Worm (Caenorhabditis elegans): Measurements from ENCODE around the gene srw-130.
"Not testable (repeated sequence)": the region's sequence is repeated elsewhere in the genome, so short reads cannot be mapped to it uniquely, and the experiment has no call there.

Gene srw-130

ce11 chrV:3548798-3549197 is at the start of gene srw-130:
Gene srw-130 (minus strand): TSS chrV:3548898.
- TF ChIP-seq lin-39 (tag; optimal IDR thresholded peaks at IDR 0.05) (no peak), ZK546.5 (tag; optimal IDR thresholded peaks at IDR 0.05) (no peak), peb-1 (tag; optimal IDR thresholded peaks at IDR 0.05) (no peak), nhr-6 (tag; optimal IDR thresholded peaks at IDR 0.05) (no peak), nhr-12 (tag; optimal IDR thresholded peaks at IDR 0.05) (no peak), crh-2 (tag; optimal IDR thresholded peaks at IDR 0.05) (no peak), mbf-1 (tag; optimal IDR thresholded peaks at IDR 0.05) (no peak), blmp-1 (tag; optimal IDR thresholded peaks at IDR 0.05; ENCODE audit: insufficient read depth) (no peak)

- not testable (repeated sequence) for TF ChIP-seq unc-62 (GFP tag; optimal IDR thresholded peaks at IDR 0.05); sem-4 (tag; optimal IDR thresholded peaks at IDR 0.05); unc-55 (GFP tag; optimal IDR thresholded peaks at IDR 0.05)
Observed at ce11 chrV:3597052-3597451, 48.4 kb upstream of the srw-130 start, which contains the start of gene srh-212. Gene srh-212 (minus strand): TSS chrV:3597152.

ce11 chrV:3594936-3595335 is 46.2 kb upstream of the srw-130 start, which contains the start of gene srh-213:
Gene srh-213 (minus strand): TSS chrV:3595036.
- TF ChIP-seq R02D3.7 (tag; optimal IDR thresholded peaks at IDR 0.05) (no peak), mbf-1 (tag; optimal IDR thresholded peaks at IDR 0.05) (no peak), lin-13 (GFP tag; optimal IDR thresholded peaks at IDR 0.05) (no peak), elt-1 (tag; optimal IDR thresholded peaks at IDR 0.05) (no peak), ztf-11 (tag; optimal IDR thresholded peaks at IDR 0.05) (no peak), F13H6.1 (tag; optimal IDR thresholded peaks at IDR 0.05) (no peak), gmeb-1 (tag; optimal IDR thresholded peaks at IDR 0.05) (no peak), sem-4 (tag; optimal IDR thresholded peaks at IDR 0.05) (no peak), Y55F3AM.14 (GFP tag; optimal IDR thresholded peaks at IDR 0.05) (no peak), nhr-77 (tag; optimal IDR thresholded peaks at IDR 0.05) (no peak), mdl-1 (tag; optimal IDR thresholded peaks at IDR 0.05) (no peak), nhr-21 (tag; optimal IDR thresholded peaks at IDR 0.05) (no peak), ceh-16 (tag; optimal IDR thresholded peaks at IDR 0.05) (no peak), unc-62 (GFP tag; optimal IDR thresholded peaks at IDR 0.05) (no peak), fos-1 (tag; optimal IDR thresholded peaks at IDR 0.05) (no peak), dmd-4 (tag; optimal IDR thresholded peaks at IDR 0.05) (no peak), egl-27 (tag; optimal IDR thresholded peaks at IDR 0.05) (no peak), elt-3 (tag; optimal IDR thresholded peaks at IDR 0.05) (no peak)

ce11 chrV:3592099-3592498 is 43.4 kb upstream of the srw-130 start, which contains the start of gene T22F3.12:
Gene T22F3.12 (minus strand): TSS chrV:3592199.
- TF ChIP-seq lin-13 (GFP tag; optimal IDR thresholded peaks at IDR 0.05): no peak
- TF ChIP-seq lsy-2 (tag; optimal IDR thresholded peaks at IDR 0.05): no peak
- no peak for TF ChIP-seq gmeb-1 (tag; optimal IDR thresholded peaks at IDR 0.05)
- no peak for TF ChIP-seq unc-39 (tag; optimal IDR thresholded peaks at IDR 0.05)
- no peak for TF ChIP-seq unc-55 (GFP tag; optimal IDR thresholded peaks at IDR 0.05)
- TF ChIP-seq fos-1 (tag; optimal IDR thresholded peaks at IDR 0.05): no peak
- no peak for TF ChIP-seq alr-1 (tag; optimal IDR thresholded peaks at IDR 0.05)
- TF ChIP-seq elt-1 (tag; optimal IDR thresholded peaks at IDR 0.05): no peak

- TF ChIP-seq unc-62 (GFP tag; optimal IDR thresholded peaks at IDR 0.05) (no peak), ceh-16 (tag; optimal IDR thresholded peaks at IDR 0.05) (no peak)
Observed at ce11 chrV:3588223-3588622, 39.5 kb upstream of the srw-130 start.

ce11 chrV:3587633-3588032 is 38.9 kb upstream of the srw-130 start:
- TF ChIP-seq crh-2 (tag; optimal IDR thresholded peaks at IDR 0.05): peak; percentile 21
- peak; percentile 18 for TF ChIP-seq lin-13 (GFP tag; optimal IDR thresholded peaks at IDR 0.05)
- peak; percentile 40 for TF ChIP-seq gmeb-1 (tag; optimal IDR thresholded peaks at IDR 0.05)
- TF ChIP-seq unc-39 (tag; optimal IDR thresholded peaks at IDR 0.05): no peak
- peak in 1 of 2 experiments; percentile 32 for TF ChIP-seq lsy-2 (tag; optimal IDR thresholded peaks at IDR 0.05)
- no peak for TF ChIP-seq nhr-23 (tag; optimal IDR thresholded peaks at IDR 0.05)
- peak; percentile 44 for TF ChIP-seq unc-55 (GFP tag; optimal IDR thresholded peaks at IDR 0.05)
- peak; percentile 28 for TF ChIP-seq F13H6.1 (tag; optimal IDR thresholded peaks at IDR 0.05)
- TF ChIP-seq sma-3 (GFP tag; optimal IDR thresholded peaks at IDR 0.05): peak; percentile 28
- TF ChIP-seq lin-11 (tag; optimal IDR thresholded peaks at IDR 0.05): peak; percentile 37
- TF ChIP-seq sma-9 (GFP tag; optimal IDR thresholded peaks at IDR 0.05): peak; percentile 32
- TF ChIP-seq sma-9 (tag; optimal IDR thresholded peaks at IDR 0.05): no peak
- TF ChIP-seq zag-1 (tag; optimal IDR thresholded peaks at IDR 0.05): no peak

Measured in whole organism, L2 larva.